Fruit fly (Drosophila melanogaster) whole organism, embryonic: ENCODE measurements around the gene CG32706.

Experiments used
- Abd-B ChIP-seq: fragments of 200-800 bp; sonication (Bioruptor generic); optimal IDR thresholded peaks from 2 replicates; lab custom pipeline; 2018; ENCODE audit warnings: missing biosample characterization, mild to moderate bottlenecking, missing genetic modification characterization, moderate library complexity
- Blimp-1 ChIP-seq: fragments of 200-800 bp; sonication (Bioruptor generic); optimal IDR thresholded peaks from 3 replicates; lab custom pipeline; 2018; ENCODE audit warnings: missing biosample characterization, missing genetic modification characterization, mild to moderate bottlenecking, moderate library complexity, missing genetic modification reagents
- CG10366 ChIP-seq: fragments of 200-800 bp; sonication (Bioruptor generic); IDR thresholded peaks from 2 replicates; pipeline ENCODE4 v1.3.6; 2022; ENCODE audit warnings: missing biosample characterization, missing genetic modification characterization
- CG10979 ChIP-seq: fragments of 200-800 bp; sonication (Bioruptor generic); optimal IDR thresholded peaks from 2 replicates; lab custom pipeline; 2018; ENCODE audit warnings: missing biosample characterization, mild to moderate bottlenecking, missing genetic modification characterization, moderate library complexity
- CG11398 ChIP-seq: fragments of 200-800 bp; sonication (Bioruptor generic); optimal IDR thresholded peaks from 2 replicates; lab custom pipeline; 2016; ENCODE audit warnings: missing biosample characterization, missing genetic modification characterization
- CG11504 ChIP-seq: fragments of 200-800 bp; sonication (Bioruptor generic); optimal IDR thresholded peaks from 3 replicates; lab custom pipeline; 2019; ENCODE audit warnings: missing biosample characterization, mild to moderate bottlenecking, missing genetic modification characterization, moderate library complexity
- CG11723 ChIP-seq: fragments of 200-800 bp; sonication (Bioruptor generic); optimal IDR thresholded peaks from 2 replicates; lab custom pipeline; 2017; ENCODE audit warnings: missing biosample characterization, mild to moderate bottlenecking, missing genetic modification characterization
- CG1233 ChIP-seq: fragments of 200-800 bp; sonication (Bioruptor generic); optimal IDR thresholded peaks from 4 replicates; lab custom pipeline; 2018; ENCODE audit warnings: missing biosample characterization, mild to moderate bottlenecking, missing genetic modification characterization
- CG12659 ChIP-seq: fragments of 200-800 bp; sonication (Bioruptor generic); optimal IDR thresholded peaks from 3 replicates; lab custom pipeline; 2017; ENCODE audit warnings: mild to moderate bottlenecking, missing biosample characterization, missing genetic modification reagents, missing genetic modification characterization
- CG14014 ChIP-seq: fragments of 200-800 bp; sonication (Bioruptor generic); IDR thresholded peaks from 2 replicates; pipeline ENCODE4 v1.3.6; 2022; ENCODE audit warnings: missing biosample characterization, missing genetic modification characterization
- CG14965 ChIP-seq: fragments of 200-800 bp; sonication (Bioruptor generic); optimal IDR thresholded peaks from 2 replicates; lab custom pipeline; 2016; ENCODE audit warnings: missing biosample characterization, missing genetic modification characterization, borderline replicate concordance
- CG15514 ChIP-seq: fragments of 200-800 bp; sonication (Bioruptor generic); optimal IDR thresholded peaks from 3 replicates; lab custom pipeline; 2017; ENCODE audit warnings: missing biosample characterization, missing genetic modification characterization, mild to moderate bottlenecking, moderate library complexity, missing genetic modification reagents
- CG15601 ChIP-seq: fragments of 200-800 bp; sonication (Bioruptor generic); optimal IDR thresholded peaks from 3 replicates; lab custom pipeline; 2019; ENCODE audit warnings: missing biosample characterization, mild to moderate bottlenecking, missing genetic modification characterization, moderate library complexity
- CG1603 ChIP-seq: fragments of 200-800 bp; sonication (Bioruptor generic); optimal IDR thresholded peaks from 2 replicates; lab custom pipeline; 2019; ENCODE audit warnings: missing biosample characterization, mild to moderate bottlenecking, missing genetic modification characterization, moderate library complexity
- CG16815 ChIP-seq: fragments of 200-800 bp; sonication (Bioruptor generic); optimal IDR thresholded peaks from 3 replicates; lab custom pipeline; 2017; ENCODE audit warnings: missing biosample characterization, mild to moderate bottlenecking, missing genetic modification characterization
- CG17385 ChIP-seq: fragments of 200-800 bp; sonication (Bioruptor generic); optimal IDR thresholded peaks from 3 replicates; lab custom pipeline; 2018; ENCODE audit warnings: missing biosample characterization, mild to moderate bottlenecking, missing genetic modification characterization
- CG17568 ChIP-seq: fragments of 200-800 bp; sonication (Bioruptor generic); optimal IDR thresholded peaks from 2 replicates; lab custom pipeline; 2018; ENCODE audit warnings: missing biosample characterization, mild to moderate bottlenecking, missing genetic modification characterization, moderate library complexity
- CG17612 ChIP-seq: fragments of 200-800 bp; sonication (Bioruptor generic); IDR thresholded peaks from 2 replicates; pipeline ENCODE4 v1.3.6; 2022; ENCODE audit warnings: missing biosample characterization, missing genetic modification characterization
- CG2116 ChIP-seq: fragments of 200-800 bp; sonication (Bioruptor generic); optimal IDR thresholded peaks from 3 replicates; lab custom pipeline; 2018; ENCODE audit warnings: missing biosample characterization, mild to moderate bottlenecking, missing genetic modification characterization
- CG2712 ChIP-seq: fragments of 200-800 bp; optimal IDR thresholded peaks from 3 replicates; lab custom pipeline; 2019; ENCODE audit warnings: missing biosample characterization, mild to moderate bottlenecking, missing genetic modification characterization, moderate library complexity
- CG2889 ChIP-seq: fragments of 200-800 bp; sonication (Bioruptor generic); IDR thresholded peaks from 3 replicates; pipeline ENCODE4 v1.3.6; 2022; ENCODE audit warnings: missing biosample characterization, missing genetic modification characterization
- CG42726 ChIP-seq: fragments of 200-800 bp; sonication (Bioruptor generic); IDR thresholded peaks from 2 replicates; pipeline ENCODE4 v1.3.6; 2022; ENCODE audit warnings: missing biosample characterization, missing genetic modification characterization; ENCODE audit not compliant: partially characterized antibody
- CG5953 ChIP-seq: fragments of 200-800 bp; sonication (Bioruptor generic); IDR thresholded peaks from 2 replicates; pipeline ENCODE4 v1.3.6; 2022; ENCODE audit warnings: missing biosample characterization, missing genetic modification characterization
- CG6175 ChIP-seq: fragments of 200-800 bp; sonication (Bioruptor generic); IDR thresholded peaks from 3 replicates; pipeline ENCODE4 v1.3.6; 2022; ENCODE audit warnings: missing biosample characterization, missing genetic modification characterization
- CG7963 ChIP-seq: fragments of 200-800 bp; sonication (Bioruptor generic); IDR thresholded peaks from 3 replicates; pipeline ENCODE4 v1.3.6; 2022; ENCODE audit warnings: missing biosample characterization, missing genetic modification characterization; ENCODE audit not compliant: partially characterized antibody
- Dad ChIP-seq: fragments of 200-800 bp; sonication (Bioruptor generic); optimal IDR thresholded peaks from 3 replicates; lab custom pipeline; 2016; ENCODE audit warnings: missing biosample characterization, missing genetic modification characterization
- Dip3 ChIP-seq: fragments of 200-800 bp; sonication (Bioruptor generic); optimal IDR thresholded peaks from 3 replicates; lab custom pipeline; 2016; ENCODE audit warnings: missing biosample characterization, missing genetic modification characterization
- Eip74EF ChIP-seq, 2 experiments: fragments of 200-800 bp in 1 of 2; fragments of >200 bp in 1 of 2; sonication (Bioruptor generic) in 1 of 2; optimal IDR thresholded peaks; 2 replicates each; lab custom pipeline; 2017 to 2019; ENCODE audit warnings: missing biosample characterization in 2 of 2, missing genetic modification characterization in 2 of 2, mild to moderate bottlenecking in 1 of 2, moderate library complexity in 1 of 2
- Ets65A ChIP-seq: fragments of 200-800 bp; sonication (Bioruptor generic); peaks from one replicate; lab custom pipeline; 2016; ENCODE audit warnings: missing biosample characterization, missing genetic modification characterization
- Jarid2 ChIP-seq: fragments of 200-800 bp; sonication (Bioruptor generic); optimal IDR thresholded peaks from 3 replicates; lab custom pipeline; 2017; ENCODE audit warnings: mild to moderate bottlenecking, missing biosample characterization, missing genetic modification reagents, missing genetic modification characterization
- Mes4 ChIP-seq: fragments of 200-800 bp; sonication (Bioruptor generic); optimal IDR thresholded peaks from 2 replicates; lab custom pipeline; 2016; ENCODE audit warnings: missing biosample characterization, missing genetic modification characterization
- NK7.1 ChIP-seq: fragments of 200-800 bp; sonication (Bioruptor generic); optimal IDR thresholded peaks from 3 replicates; lab custom pipeline; 2016; ENCODE audit warnings: missing biosample characterization, missing genetic modification characterization
- Opbp ChIP-seq: fragments of 200-800 bp; sonication (Bioruptor generic); IDR thresholded peaks from 3 replicates; pipeline ENCODE4 v1.3.6; 2022; ENCODE audit warnings: missing biosample characterization, missing genetic modification characterization; ENCODE audit not compliant: partially characterized antibody
- br ChIP-seq: fragments of >200 bp; optimal IDR thresholded peaks from 2 replicates; lab custom pipeline; 2017
- cato ChIP-seq: fragments of 200-800 bp; sonication (Bioruptor generic); optimal IDR thresholded peaks from 2 replicates; lab custom pipeline; 2016; ENCODE audit warnings: missing biosample characterization, missing genetic modification characterization, borderline replicate concordance
- chif ChIP-seq, 2 experiments: fragments of 200-800 bp; sonication (Bioruptor generic); optimal IDR thresholded peaks; 3 replicates each; lab custom pipeline; 2016; ENCODE audit warnings: missing biosample characterization in 2 of 2, missing genetic modification characterization in 2 of 2
- dati ChIP-seq: fragments of 200-800 bp; sonication (Bioruptor generic); IDR thresholded peaks from 2 replicates; pipeline ENCODE4 v1.3.6; 2022; ENCODE audit warnings: missing biosample characterization, missing genetic modification characterization
- fd102C ChIP-seq: fragments of 200-800 bp; sonication (Bioruptor generic); optimal IDR thresholded peaks from 2 replicates; lab custom pipeline; 2018; ENCODE audit warnings: missing biosample characterization, mild to moderate bottlenecking, missing genetic modification characterization, moderate library complexity
- gce ChIP-seq: fragments of 200-800 bp; sonication (Bioruptor generic); IDR thresholded peaks from 3 replicates; pipeline ENCODE4 v1.3.6; 2022; ENCODE audit warnings: missing biosample characterization, missing genetic modification characterization
- gem ChIP-seq: fragments of 200-800 bp; sonication (Bioruptor generic); optimal IDR thresholded peaks from 2 replicates; lab custom pipeline; 2019; ENCODE audit warnings: missing biosample characterization, mild to moderate bottlenecking, missing genetic modification characterization, moderate library complexity
- hbn ChIP-seq: fragments of 200-800 bp; sonication (Bioruptor generic); IDR thresholded peaks from 2 replicates; pipeline ENCODE4 v1.3.6; 2022; ENCODE audit warnings: missing biosample characterization, missing genetic modification characterization; ENCODE audit not compliant: partially characterized antibody
- insv ChIP-seq, 2 experiments: fragments of 200-800 bp; sonication (Bioruptor generic); optimal IDR thresholded peaks; 3 replicates each; lab custom pipeline; 2016 to 2018; ENCODE audit warnings: missing biosample characterization in 2 of 2, missing genetic modification characterization in 2 of 2
- inv ChIP-seq: fragments of 200-800 bp; sonication (Bioruptor generic); IDR thresholded peaks from 2 replicates; pipeline ENCODE4 v1.3.6; 2022; ENCODE audit warnings: missing biosample characterization, missing genetic modification characterization; ENCODE audit not compliant: partially characterized antibody
- jumu ChIP-seq: fragments of 200-800 bp; sonication (Bioruptor generic); optimal IDR thresholded peaks from 3 replicates; lab custom pipeline; 2016; ENCODE audit warnings: missing biosample characterization, missing genetic modification characterization
- onecut ChIP-seq: fragments of 200-800 bp; sonication (Bioruptor generic); IDR thresholded peaks from 2 replicates; pipeline ENCODE4 v1.3.6; 2022; ENCODE audit warnings: missing biosample characterization, missing genetic modification characterization
- peb ChIP-seq: fragments of 200-800 bp; sonication (Bioruptor generic); IDR thresholded peaks from 2 replicates; pipeline ENCODE4 v1.3.6; 2022; ENCODE audit warnings: missing biosample characterization, missing genetic modification characterization
- ro ChIP-seq: fragments of 200-800 bp; sonication (Bioruptor generic); IDR thresholded peaks from 2 replicates; pipeline ENCODE4 v1.3.6; 2022; ENCODE audit warnings: missing biosample characterization, missing genetic modification characterization
- stc ChIP-seq: fragments of 200-800 bp; sonication (Bioruptor generic); IDR thresholded peaks from 2 replicates; pipeline ENCODE4 v1.3.6; 2022; ENCODE audit warnings: missing biosample characterization, missing genetic modification characterization
- tin ChIP-seq: fragments of 200-800 bp; sonication (Bioruptor generic); optimal IDR thresholded peaks from 3 replicates; lab custom pipeline; 2016; ENCODE audit warnings: missing biosample characterization, missing genetic modification characterization

The CG32706 gene

dm6 chrX:9089254-9090056 lies 2.5 kb downstream of the CG32706 start, which contains the start of gene CCT2 (continued):
- TF ChIP-seq Abd-B (GFP tag; lab: Kevin White, UChicago) (no peak), dati (GFP tag; lab: Robert Waterston, UW) (no peak), CG14014 (no peak), CG11723 (GFP tag; lab: Kevin White, UChicago) (no peak), insv (GFP tag; optimal IDR thresholded peaks at IDR 0.05; lab: Kevin White, UChicago) (peak in 1 of 2 experiments; percentile 12), cato (GFP tag; lab: Kevin White, UChicago) (no peak), NK7.1 (GFP tag; lab: Kevin White, UChicago) (no peak), inv (GFP tag; lab: Robert Waterston, UW) (0 out of 2 replicates have a peak, but pooled peaks have one; percentile 30), CG17612 (no peak), Mes4 (GFP tag; lab: Kevin White, UChicago) (no peak), stc (no peak), Opbp (GFP tag; lab: Robert Waterston, UW) (peak; percentile 73), CG15601 (tag; lab: Kevin White, UChicago) (no peak), CG6175 (GFP tag; lab: Robert Waterston, UW) (no peak), gce (GFP tag; lab: Robert Waterston, UW) (no peak), Ets65A (no peak), Dip3 (GFP tag; lab: Kevin White, UChicago) (no peak), CG11504 (tag; lab: Kevin White, UChicago) (no peak), chif (GFP tag; optimal IDR thresholded peaks at IDR 0.05; lab: Kevin White, UChicago) (no peak), CG7963 (GFP tag; lab: Robert Waterston, UW) (peak; percentile 38; the same call in 1 of the 3 replicates), CG1603 (tag; lab: Kevin White, UChicago) (peak; percentile 57), onecut (GFP tag; lab: Robert Waterston, UW) (no peak), CG2889 (GFP tag; lab: Robert Waterston, UW) (no peak), ro (GFP tag; lab: Robert Waterston, UW) (no peak), peb (GFP tag; lab: Robert Waterston, UW) (no peak), fd102C (GFP tag; lab: Kevin White, UChicago) (no peak), hbn (peak; percentile 57), CG15514 (GFP tag; lab: Kevin White, UChicago) (peak; percentile 63), CG14965 (GFP tag; lab: Kevin White, UChicago) (no peak), CG16815 (no peak), CG10366 (GFP tag; lab: Robert Waterston, UW) (no peak), CG17385 (GFP tag; lab: Kevin White, UChicago) (no peak), Jarid2 (no peak), CG2712 (tag; lab: Kevin White, UChicago) (peak; percentile 10), jumu (no peak), CG42726 (0 out of 2 replicates have a peak, but pooled peaks have one; percentile 28), Eip74EF (GFP tag; optimal IDR thresholded peaks at IDR 0.05; lab: Kevin White, UChicago) (no peak), CG5953 (GFP tag; lab: Robert Waterston, UW) (no peak), gem (tag; lab: Kevin White, UChicago) (no peak), br (lab: Kevin White, UChicago) (no peak), CG10979 (no peak), CG12659 (GFP tag; lab: Kevin White, UChicago) (peak; percentile 8), Dad (GFP tag; lab: Kevin White, UChicago) (no peak), tin (GFP tag; lab: Kevin White, UChicago) (no peak), CG17568 (GFP tag; lab: Kevin White, UChicago) (no peak), CG11398 (no peak), CG2116 (GFP tag; lab: Kevin White, UChicago) (peak; percentile 86), CG1233 (no peak), Blimp-1 (GFP tag; lab: Kevin White, UChicago) (no peak)
